Worm (Caenorhabditis elegans): ENCODE results near the gene Y54G2A.44.
A peak's percentile ranks its signal among the peaks of the same experiment; 100 is the strongest.
"Not testable (repeated sequence)": the region's sequence is repeated elsewhere in the genome, so short reads cannot be mapped to it uniquely, and the experiment has no call there.

Y54G2A.44 gene

DNA sequence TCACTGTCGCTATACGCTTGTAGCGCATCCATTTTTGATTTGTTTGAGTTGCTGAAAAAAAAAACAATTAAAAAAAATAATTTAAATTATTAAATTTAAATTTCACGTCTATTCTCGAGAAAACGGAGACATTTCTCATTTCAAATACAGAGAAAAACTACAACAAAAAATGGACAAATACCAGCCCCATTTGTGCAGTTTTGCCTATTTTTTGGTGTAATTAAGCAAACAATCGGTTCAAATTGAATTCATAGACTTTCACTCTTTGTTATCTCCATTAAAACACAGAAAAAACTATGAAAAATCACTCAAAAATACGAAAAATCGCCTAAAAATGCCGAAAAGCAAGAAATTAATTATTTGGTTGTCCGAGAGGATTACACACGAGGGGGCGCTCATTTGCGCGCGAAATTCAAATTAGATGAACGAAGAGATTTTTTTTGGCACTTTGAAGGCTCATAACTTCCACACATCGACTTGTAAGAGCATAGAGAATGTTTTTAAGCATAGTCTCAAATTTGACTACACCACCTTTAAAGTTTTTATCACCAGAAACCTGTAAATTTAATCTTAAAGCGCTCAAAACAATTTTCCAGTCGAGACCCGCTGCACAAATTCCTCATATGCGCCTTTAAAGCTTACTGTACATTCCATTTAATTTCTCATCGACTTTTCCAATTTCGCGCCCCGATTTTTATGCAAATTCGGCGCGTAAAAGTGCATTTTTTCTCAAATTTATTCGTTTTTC lies 18.7 kb upstream of the Y54G2A.44 start, which contains the start of gene Y54G2A.12 (continued):
- no peak for TF ChIP-seq cebp-1 (GFP tag; IDR thresholded peaks at IDR 0.05)
- no peak for TF ChIP-seq cebp-1 (tag; optimal IDR thresholded peaks at IDR 0.05)
- TF ChIP-seq lir-1 (GFP tag; conservative IDR thresholded peaks at IDR 0.05): no peak
- TF ChIP-seq F39B2.1 (GFP tag; IDR thresholded peaks at IDR 0.05): no peak
- TF ChIP-seq unc-62 (GFP tag; optimal IDR thresholded peaks at IDR 0.05): no peak
- no peak for TF ChIP-seq F52B5.7 (tag; optimal IDR thresholded peaks at IDR 0.05)
- TF ChIP-seq ccch-3 (GFP tag; optimal IDR thresholded peaks at IDR 0.05): no peak
- no peak for TF ChIP-seq hlh-26 (GFP tag; conservative IDR thresholded peaks at IDR 0.05)
- TF ChIP-seq K11D2.4 (GFP tag; IDR thresholded peaks at IDR 0.05): no peak
- no peak for TF ChIP-seq ztf-6 (GFP tag; IDR thresholded peaks at IDR 0.05)
- no peak for TF ChIP-seq Y95B8A.8 (GFP tag; IDR thresholded peaks at IDR 0.05)
- TF ChIP-seq madf-3 (GFP tag; IDR thresholded peaks at IDR 0.05): no peak
- no peak for TF ChIP-seq die-1 (tag; optimal IDR thresholded peaks at IDR 0.05)
- TF ChIP-seq nhr-90 (tag; optimal IDR thresholded peaks at IDR 0.05): no peak
- TF ChIP-seq atf-7 (tag; optimal IDR thresholded peaks at IDR 0.05): no peak
- TF ChIP-seq cebp-2 (GFP tag; IDR thresholded peaks at IDR 0.05): no peak
- TF ChIP-seq Y79H2A.3 (GFP tag; conservative IDR thresholded peaks at IDR 0.05): 0 out of 2 replicates have a peak, but pooled peaks have one; percentile 11
- TF ChIP-seq lin-26 (GFP tag; IDR thresholded peaks at IDR 0.05): no peak
- TF ChIP-seq ceh-100 (GFP tag; IDR thresholded peaks at IDR 0.05): 0 out of 2 replicates have a peak, but pooled peaks have one; percentile 19
- TF ChIP-seq nfyb-1 (GFP tag; IDR thresholded peaks at IDR 0.05): 0 out of 2 replicates have a peak, but pooled peaks have one; percentile 23
- TF ChIP-seq tbp1 (GFP tag; optimal IDR thresholded peaks at IDR 0.05): peak; percentile 38
- no peak for TF ChIP-seq fkh-3 (tag; optimal IDR thresholded peaks at IDR 0.05)
- no peak for TF ChIP-seq ztf-26 (tag; optimal IDR thresholded peaks at IDR 0.05)
- TF ChIP-seq dpl-1 (GFP tag; optimal IDR thresholded peaks at IDR 0.05): peak; percentile 69
- TF ChIP-seq madf-8 (GFP tag; conservative IDR thresholded peaks at IDR 0.05): peak; percentile 88
- peak; percentile 44; the same call in 1 of the 2 replicates for TF ChIP-seq hmg-1.2 (GFP tag; IDR thresholded peaks at IDR 0.05)
- TF ChIP-seq mcd-1 (GFP tag; IDR thresholded peaks at IDR 0.05): peak; percentile 42
- no peak for TF ChIP-seq Y67H2A.10 (GFP tag; conservative IDR thresholded peaks at IDR 0.05)
- TF ChIP-seq mxl-1 (tag; optimal IDR thresholded peaks at IDR 0.05): no peak
- no peak for TF ChIP-seq egrh-3 (GFP tag; IDR thresholded peaks at IDR 0.05)
- TF ChIP-seq F49E8.2 (tag; optimal IDR thresholded peaks at IDR 0.05; ENCODE audit: insufficient read depth): no peak

DNA sequence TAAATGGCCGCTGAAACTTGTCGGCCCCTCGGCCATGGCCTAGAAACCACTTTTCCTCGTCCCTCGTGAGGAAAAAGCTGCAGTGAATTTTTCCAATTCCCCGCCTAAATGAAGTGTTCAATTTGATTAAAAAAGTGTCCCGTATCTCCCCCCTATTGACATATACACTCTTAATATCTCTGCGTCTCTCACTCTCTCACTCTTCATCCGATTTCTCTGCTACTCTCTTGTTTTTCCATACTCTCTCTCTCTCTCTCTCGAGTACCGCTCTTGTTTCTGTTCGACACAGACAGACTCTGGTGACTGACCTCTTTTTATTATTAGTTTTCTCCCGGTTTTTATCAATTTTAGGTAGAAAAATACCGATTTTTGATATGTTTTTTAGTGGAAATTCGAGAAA lies 16.6 kb upstream of the Y54G2A.44 start:
- TF ChIP-seq ekl-4 (GFP tag; IDR thresholded peaks at IDR 0.05): no peak
- TF ChIP-seq cebp-1 (GFP tag; IDR thresholded peaks at IDR 0.05): no peak
- peak; percentile 18 for TF ChIP-seq cebp-1 (tag; optimal IDR thresholded peaks at IDR 0.05)
- TF ChIP-seq nhr-80 (tag; optimal IDR thresholded peaks at IDR 0.05): peak; percentile 12
- peak; percentile 88 for TF ChIP-seq hmg-1.2 (GFP tag; IDR thresholded peaks at IDR 0.05)
- peak; percentile 10 for TF ChIP-seq lin-40 (tag; optimal IDR thresholded peaks at IDR 0.05)

DNA sequence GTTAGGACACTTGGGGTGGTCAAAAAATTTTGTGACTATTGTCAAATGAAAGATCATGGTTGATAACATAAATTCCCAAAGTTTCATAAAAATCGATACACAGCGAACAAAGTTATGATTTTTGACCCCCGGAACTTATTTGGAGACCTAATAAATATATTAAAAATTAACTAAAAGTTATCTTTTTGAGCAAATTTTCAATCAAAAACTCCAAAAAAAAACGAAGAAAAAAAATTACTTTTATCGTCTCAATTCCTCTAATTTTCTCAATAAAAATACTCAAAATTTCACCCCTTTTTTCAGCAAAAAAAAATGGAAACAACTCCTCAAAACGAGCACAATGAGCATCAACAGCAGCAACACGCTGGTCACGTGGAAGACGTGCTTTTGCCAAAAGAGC lies 13.3 kb upstream of the Y54G2A.44 start, which contains the start of gene atln-1:
Gene atln-1 (plus strand): TSS at position 301 of the 400 bp plus-strand sequence.
- TF ChIP-seq ccch-3 (GFP tag; optimal IDR thresholded peaks at IDR 0.05); rec-8 (tag; optimal IDR thresholded peaks at IDR 0.05); tlf-1 (GFP tag; optimal IDR thresholded peaks at IDR 0.05): not testable (repeated sequence)

Measured in whole organism, young adult.